Worm (Caenorhabditis elegans): ENCODE measurements around the gene F17C11.6.

The F17C11.6 gene

ce11 chrV:10954832-10955231, at the start of gene F17C11.6:
Gene F17C11.6, plus strand, starts transcription at chrV:10955121.
- TF ChIP-seq tbx-37 (GFP tag; conservative IDR thresholded peaks at IDR 0.05) (no peak), ceh-13 (GFP tag; optimal IDR thresholded peaks at IDR 0.05) (no peak)

- TF ChIP-seq tbx-11 (GFP tag; IDR thresholded peaks at IDR 0.05) = no peak
- no peak for TF ChIP-seq ceh-13 (GFP tag; optimal IDR thresholded peaks at IDR 0.05)
- TF ChIP-seq B0310.2 (tag; optimal IDR thresholded peaks at IDR 0.05) = no peak
- no peak for TF ChIP-seq hmbx-1 (tag; optimal IDR thresholded peaks at IDR 0.05)
- TF ChIP-seq flt-1 (GFP tag; IDR thresholded peaks at IDR 0.05) = no peak
- TF ChIP-seq tbx-37 (GFP tag; conservative IDR thresholded peaks at IDR 0.05) = no peak
- TF ChIP-seq hnd-1 (tag; optimal IDR thresholded peaks at IDR 0.05) = no peak
- no peak for TF ChIP-seq ama-1 (optimal IDR thresholded peaks at IDR 0.05)
- TF ChIP-seq hmg-4 (GFP tag; optimal IDR thresholded peaks at IDR 0.05) = no peak
- no peak for TF ChIP-seq ceh-36 (tag; optimal IDR thresholded peaks at IDR 0.05)
- no peak for TF ChIP-seq pes-1 (GFP tag; IDR thresholded peaks at IDR 0.05)
These were observed 45.9 kb upstream of the F17C11.6 start, which contains the start of gene zzz-1 for ce11 chrV:10909071-10909470. Gene zzz-1, minus strand, starts transcription at chrV:10909171.

- TF ChIP-seq hmbx-1 (tag; optimal IDR thresholded peaks at IDR 0.05) (no peak), aly-1 (tag; optimal IDR thresholded peaks at IDR 0.05) (no peak), B0310.2 (tag; optimal IDR thresholded peaks at IDR 0.05) (no peak), ets-7 (tag; optimal IDR thresholded peaks at IDR 0.05) (no peak), ceh-36 (tag; optimal IDR thresholded peaks at IDR 0.05) (no peak), ama-1 (optimal IDR thresholded peaks at IDR 0.05) (no peak), tbx-37 (GFP tag; conservative IDR thresholded peaks at IDR 0.05) (no peak), flt-1 (GFP tag; IDR thresholded peaks at IDR 0.05) (no peak)
These were observed 45.0 kb upstream of the F17C11.6 start for ce11 chrV:10909959-10910358.

ce11 chrV:10915922-10916321, 39.0 kb upstream of the F17C11.6 start:
- TF ChIP-seq ceh-36 (tag; optimal IDR thresholded peaks at IDR 0.05) (no peak), scrt-1 (GFP tag; IDR thresholded peaks at IDR 0.05) (no peak), ceh-13 (GFP tag; optimal IDR thresholded peaks at IDR 0.05) (no peak), pes-1 (GFP tag; IDR thresholded peaks at IDR 0.05) (no peak), tbx-11 (GFP tag; IDR thresholded peaks at IDR 0.05) (no peak), flt-1 (GFP tag; IDR thresholded peaks at IDR 0.05) (no peak), hnd-1 (tag; optimal IDR thresholded peaks at IDR 0.05) (no peak), sea-1 (GFP tag; conservative IDR thresholded peaks at IDR 0.05) (no peak)

ce11 chrV:10918373-10918772, 36.5 kb upstream of the F17C11.6 start, which contains the start of gene F58B4.2:
Gene F58B4.2, minus strand, starts transcription at chrV:10918473.
- TF ChIP-seq hnd-1 (tag; optimal IDR thresholded peaks at IDR 0.05) (no peak), B0310.2 (tag; optimal IDR thresholded peaks at IDR 0.05) (no peak), ceh-36 (tag; optimal IDR thresholded peaks at IDR 0.05) (no peak), aly-1 (tag; optimal IDR thresholded peaks at IDR 0.05) (no peak), sea-1 (GFP tag; conservative IDR thresholded peaks at IDR 0.05) (no peak), hmbx-1 (tag; optimal IDR thresholded peaks at IDR 0.05) (no peak), hmg-4 (GFP tag; optimal IDR thresholded peaks at IDR 0.05) (no peak), tra-4 (tag; optimal IDR thresholded peaks at IDR 0.05) (no peak)

- no peak for TF ChIP-seq aly-1 (tag; optimal IDR thresholded peaks at IDR 0.05)
- TF ChIP-seq ceh-13 (GFP tag; optimal IDR thresholded peaks at IDR 0.05) = no peak
- no peak for TF ChIP-seq tra-4 (tag; optimal IDR thresholded peaks at IDR 0.05)
- TF ChIP-seq ceh-36 (tag; optimal IDR thresholded peaks at IDR 0.05) = no peak
- no peak for TF ChIP-seq scrt-1 (GFP tag; IDR thresholded peaks at IDR 0.05)
- no peak for TF ChIP-seq B0310.2 (tag; optimal IDR thresholded peaks at IDR 0.05)
- TF ChIP-seq ama-1 (optimal IDR thresholded peaks at IDR 0.05) = no peak
- no peak for TF ChIP-seq F13C5.2 (tag; optimal IDR thresholded peaks at IDR 0.05)
- TF ChIP-seq pes-1 (GFP tag; IDR thresholded peaks at IDR 0.05) = no peak
- TF ChIP-seq hnd-1 (tag; optimal IDR thresholded peaks at IDR 0.05) = no peak
- TF ChIP-seq hmbx-1 (tag; optimal IDR thresholded peaks at IDR 0.05) = no peak
- no peak for TF ChIP-seq tbx-11 (GFP tag; IDR thresholded peaks at IDR 0.05)
- TF ChIP-seq ets-7 (tag; optimal IDR thresholded peaks at IDR 0.05) = no peak
- TF ChIP-seq flt-1 (GFP tag; IDR thresholded peaks at IDR 0.05) = no peak
- TF ChIP-seq sea-1 (GFP tag; conservative IDR thresholded peaks at IDR 0.05) = no peak
- TF ChIP-seq tbx-37 (GFP tag; conservative IDR thresholded peaks at IDR 0.05) = no peak
- TF ChIP-seq hmg-4 (GFP tag; optimal IDR thresholded peaks at IDR 0.05) = no peak
These were observed 33.2 kb upstream of the F17C11.6 start, which contains the start of gene nas-31 for ce11 chrV:10921747-10922146. Gene nas-31, minus strand, starts transcription at chrV:10921847.

- TF ChIP-seq B0310.2 (tag; optimal IDR thresholded peaks at IDR 0.05) (no peak), ceh-36 (tag; optimal IDR thresholded peaks at IDR 0.05) (no peak), F13C5.2 (tag; optimal IDR thresholded peaks at IDR 0.05) (no peak), scrt-1 (GFP tag; IDR thresholded peaks at IDR 0.05) (no peak), tbx-37 (GFP tag; conservative IDR thresholded peaks at IDR 0.05) (no peak), ama-1 (optimal IDR thresholded peaks at IDR 0.05) (no peak), ets-7 (tag; optimal IDR thresholded peaks at IDR 0.05) (no peak), ceh-13 (GFP tag; optimal IDR thresholded peaks at IDR 0.05) (no peak), pes-1 (GFP tag; IDR thresholded peaks at IDR 0.05) (no peak), hnd-1 (tag; optimal IDR thresholded peaks at IDR 0.05) (no peak), flt-1 (GFP tag; IDR thresholded peaks at IDR 0.05) (no peak), tbx-11 (GFP tag; IDR thresholded peaks at IDR 0.05) (no peak), hmbx-1 (tag; optimal IDR thresholded peaks at IDR 0.05) (no peak), aly-1 (tag; optimal IDR thresholded peaks at IDR 0.05) (no peak), tra-4 (tag; optimal IDR thresholded peaks at IDR 0.05) (no peak), hmg-4 (GFP tag; optimal IDR thresholded peaks at IDR 0.05) (no peak)
These were observed 31.7 kb upstream of the F17C11.6 start, which contains the start of gene F58B4.7 for ce11 chrV:10923229-10923628. Gene F58B4.7, minus strand, starts transcription at chrV:10923329.

- no peak for TF ChIP-seq pes-1 (GFP tag; IDR thresholded peaks at IDR 0.05)
- no peak for TF ChIP-seq aly-1 (tag; optimal IDR thresholded peaks at IDR 0.05)
- no peak for TF ChIP-seq ets-7 (tag; optimal IDR thresholded peaks at IDR 0.05)
- no peak for TF ChIP-seq hmg-4 (GFP tag; optimal IDR thresholded peaks at IDR 0.05)
- TF ChIP-seq sea-1 (GFP tag; conservative IDR thresholded peaks at IDR 0.05) = no peak
- no peak for TF ChIP-seq F13C5.2 (tag; optimal IDR thresholded peaks at IDR 0.05)
- no peak for TF ChIP-seq hmbx-1 (tag; optimal IDR thresholded peaks at IDR 0.05)
- no peak for TF ChIP-seq ceh-36 (tag; optimal IDR thresholded peaks at IDR 0.05)
- TF ChIP-seq tra-4 (tag; optimal IDR thresholded peaks at IDR 0.05) = no peak
- TF ChIP-seq B0310.2 (tag; optimal IDR thresholded peaks at IDR 0.05) = no peak
- TF ChIP-seq scrt-1 (GFP tag; IDR thresholded peaks at IDR 0.05) = no peak
- no peak for TF ChIP-seq hnd-1 (tag; optimal IDR thresholded peaks at IDR 0.05)
- TF ChIP-seq tbx-11 (GFP tag; IDR thresholded peaks at IDR 0.05) = no peak
- TF ChIP-seq ama-1 (optimal IDR thresholded peaks at IDR 0.05) = no peak
- no peak for TF ChIP-seq ceh-13 (GFP tag; optimal IDR thresholded peaks at IDR 0.05)
- no peak for TF ChIP-seq tbx-37 (GFP tag; conservative IDR thresholded peaks at IDR 0.05)
- TF ChIP-seq flt-1 (GFP tag; IDR thresholded peaks at IDR 0.05) = no peak
These were observed 30.2 kb upstream of the F17C11.6 start, which contains the start of gene F58B4.6 for ce11 chrV:10924731-10925130. Gene F58B4.6, plus strand, starts transcription at chrV:10925031.

All from whole organism, early embryonic.